Fruit fly (Drosophila melanogaster) whole organism, embryonic: Measurements from ENCODE around the gene TwdlC.

Experiments
- CG10267 ChIP-seq: fragments of 200-800 bp; sonication (Bioruptor generic); optimal IDR thresholded peaks from 2 replicates; lab custom pipeline; 2018; ENCODE audit warnings: missing biosample characterization, mild to moderate bottlenecking, missing genetic modification characterization, moderate library complexity
- CG11504 ChIP-seq: fragments of 200-800 bp; sonication (Bioruptor generic); optimal IDR thresholded peaks from 3 replicates; lab custom pipeline; 2019; ENCODE audit warnings: missing biosample characterization, mild to moderate bottlenecking, missing genetic modification characterization, moderate library complexity
- CG12744 ChIP-seq: fragments of 200-800 bp; sonication (Bioruptor generic); optimal IDR thresholded peaks from 2 replicates; lab custom pipeline; 2016; ENCODE audit warnings: missing biosample characterization, missing genetic modification characterization
- CG14050 ChIP-seq: fragments of 200-800 bp; sonication (Bioruptor generic); IDR thresholded peaks from 3 replicates; pipeline ENCODE4 v1.3.6; 2022; ENCODE audit warnings: missing biosample characterization, missing genetic modification characterization
- CG15269 ChIP-seq: fragments of 200-800 bp; sonication (Bioruptor generic); optimal IDR thresholded peaks from 2 replicates; lab custom pipeline; 2018; ENCODE audit warnings: missing biosample characterization, mild to moderate bottlenecking, missing genetic modification characterization, moderate library complexity
- CG1603 ChIP-seq: fragments of 200-800 bp; sonication (Bioruptor generic); optimal IDR thresholded peaks from 2 replicates; lab custom pipeline; 2019; ENCODE audit warnings: missing biosample characterization, mild to moderate bottlenecking, missing genetic modification characterization, moderate library complexity
- CG16815 ChIP-seq: fragments of 200-800 bp; sonication (Bioruptor generic); optimal IDR thresholded peaks from 3 replicates; lab custom pipeline; 2017; ENCODE audit warnings: missing biosample characterization, mild to moderate bottlenecking, missing genetic modification characterization
- CG17328 ChIP-seq: fragments of 200-800 bp; sonication (Bioruptor generic); IDR thresholded peaks from 2 replicates; pipeline ENCODE4 v1.3.6; 2022; ENCODE audit warnings: missing biosample characterization, missing genetic modification characterization
- CG17568 ChIP-seq: fragments of 200-800 bp; sonication (Bioruptor generic); optimal IDR thresholded peaks from 2 replicates; lab custom pipeline; 2018; ENCODE audit warnings: missing biosample characterization, mild to moderate bottlenecking, missing genetic modification characterization, moderate library complexity
- CG2120 ChIP-seq: fragments of 200-800 bp; sonication (Bioruptor generic); optimal IDR thresholded peaks from 3 replicates; lab custom pipeline; 2016; ENCODE audit warnings: missing biosample characterization, missing genetic modification characterization
- CG2889 ChIP-seq: fragments of 200-800 bp; sonication (Bioruptor generic); IDR thresholded peaks from 3 replicates; pipeline ENCODE4 v1.3.6; 2022; ENCODE audit warnings: missing biosample characterization, missing genetic modification characterization
- CG32767 ChIP-seq: fragments of 200-800 bp; sonication (Bioruptor generic); IDR thresholded peaks from 2 replicates; pipeline ENCODE4 v1.3.6; 2022; ENCODE audit warnings: missing biosample characterization, missing genetic modification characterization
- CG4328 ChIP-seq: fragments of 200-800 bp; sonication (Bioruptor generic); optimal IDR thresholded peaks from 3 replicates; lab custom pipeline; 2017; ENCODE audit warnings: missing biosample characterization, missing genetic modification reagents, missing genetic modification characterization
- CG4424 ChIP-seq: fragments of 200-800 bp; sonication (Bioruptor generic); optimal IDR thresholded peaks from 3 replicates; lab custom pipeline; 2016; ENCODE audit warnings: missing biosample characterization, missing genetic modification characterization
- CG6813 ChIP-seq: fragments of 200-800 bp; sonication (Bioruptor generic); optimal IDR thresholded peaks from 2 replicates; lab custom pipeline; 2017; ENCODE audit warnings: missing biosample characterization, missing genetic modification characterization, mild to moderate bottlenecking, moderate library complexity, missing genetic modification reagents
- CG7271 ChIP-seq: fragments of 200-800 bp; sonication (Bioruptor generic); optimal IDR thresholded peaks from 2 replicates; lab custom pipeline; 2018; ENCODE audit warnings: missing biosample characterization, mild to moderate bottlenecking, missing genetic modification characterization, moderate library complexity
- CG7556 ChIP-seq: fragments of 200-800 bp; sonication (Bioruptor generic); optimal IDR thresholded peaks from 2 replicates; lab custom pipeline; 2017; ENCODE audit warnings: missing biosample characterization, mild to moderate bottlenecking, missing genetic modification characterization
- CG7963 ChIP-seq: fragments of 200-800 bp; sonication (Bioruptor generic); IDR thresholded peaks from 3 replicates; pipeline ENCODE4 v1.3.6; 2022; ENCODE audit warnings: missing biosample characterization, missing genetic modification characterization; ENCODE audit not compliant: partially characterized antibody
- CkIIα-i1 ChIP-seq: fragments of 200-800 bp; sonication (Bioruptor generic); IDR thresholded peaks from 2 replicates; pipeline ENCODE4 v1.3.6; 2022; ENCODE audit warnings: missing biosample characterization, missing genetic modification characterization
- CrebB ChIP-seq: fragments of 200-800 bp; sonication (Bioruptor generic); optimal IDR thresholded peaks from 3 replicates; lab custom pipeline; 2018; ENCODE audit warnings: missing biosample characterization, mild to moderate bottlenecking, missing genetic modification characterization
- Drgx ChIP-seq: fragments of 200-800 bp; sonication (Bioruptor generic); IDR thresholded peaks from 2 replicates; pipeline ENCODE4 v1.3.6; 2022; ENCODE audit warnings: missing biosample characterization, missing genetic modification characterization
- H2.0 ChIP-seq: fragments of 200-800 bp; sonication (Bioruptor generic); IDR thresholded peaks from 2 replicates; pipeline ENCODE4 v1.3.6; 2022; ENCODE audit warnings: missing biosample characterization, missing genetic modification characterization
- HmgZ ChIP-seq: fragments of 200-800 bp; sonication (Bioruptor generic); optimal IDR thresholded peaks from 2 replicates; lab custom pipeline; 2018; ENCODE audit warnings: missing biosample characterization, mild to moderate bottlenecking, missing genetic modification characterization
- MESR4 ChIP-seq: fragments of 200-800 bp; sonication (Bioruptor generic); optimal IDR thresholded peaks from 2 replicates; lab custom pipeline; 2018; ENCODE audit warnings: missing biosample characterization, mild to moderate bottlenecking, missing genetic modification characterization, moderate library complexity
- Meics ChIP-seq: fragments of 200-800 bp; sonication (Bioruptor generic); optimal IDR thresholded peaks from 2 replicates; lab custom pipeline; 2017; ENCODE audit warnings: missing biosample characterization, mild to moderate bottlenecking, missing genetic modification characterization
- PHDP ChIP-seq: fragments of 200-800 bp; sonication (Bioruptor generic); optimal IDR thresholded peaks from 3 replicates; lab custom pipeline; 2018; ENCODE audit warnings: missing biosample characterization, mild to moderate bottlenecking, missing genetic modification characterization, moderate library complexity
- Pdp1 ChIP-seq, 2 experiments: fragments of 200-800 bp; sonication (Bioruptor generic); optimal IDR thresholded peaks; 3 replicates each; lab custom pipeline; 2016; ENCODE audit warnings: missing biosample characterization in 2 of 2, missing genetic modification characterization in 2 of 2, mild to moderate bottlenecking in 1 of 2, moderate library complexity in 1 of 2
- Ptx1 ChIP-seq: fragments of 200-800 bp; sonication (Bioruptor generic); IDR thresholded peaks from 2 replicates; pipeline ENCODE4 v1.3.6; 2022; ENCODE audit warnings: missing biosample characterization, missing genetic modification characterization
- Ravus ChIP-seq: fragments of 200-800 bp; sonication (Bioruptor generic); IDR thresholded peaks from 2 replicates; pipeline ENCODE4 v1.3.6; 2022; ENCODE audit warnings: missing biosample characterization, missing genetic modification characterization
- Rfx ChIP-seq: fragments of 200-800 bp; sonication (Bioruptor generic); IDR thresholded peaks from 2 replicates; pipeline ENCODE4 v1.3.6; 2022; ENCODE audit warnings: missing biosample characterization, missing genetic modification characterization
- Rx ChIP-seq: fragments of 200-800 bp; sonication (Bioruptor generic); IDR thresholded peaks from 2 replicates; pipeline ENCODE4 v1.3.6; 2022; ENCODE audit warnings: missing biosample characterization, missing genetic modification characterization
- Usf ChIP-seq: fragments of 200-800 bp; sonication (Bioruptor generic); optimal IDR thresholded peaks from 2 replicates; lab custom pipeline; 2017; ENCODE audit warnings: missing genotype, missing biosample characterization, missing genetic modification characterization
- al ChIP-seq: fragments of 200-800 bp; sonication (Bioruptor generic); IDR thresholded peaks from 2 replicates; pipeline ENCODE4 v1.3.6; 2022; ENCODE audit warnings: missing biosample characterization, missing genetic modification characterization
- ara ChIP-seq: fragments of 200-800 bp; sonication (Bioruptor generic); IDR thresholded peaks from 2 replicates; pipeline ENCODE4 v1.3.6; 2022; ENCODE audit warnings: missing biosample characterization, missing genetic modification characterization
- br ChIP-seq: fragments of >200 bp; optimal IDR thresholded peaks from 2 replicates; lab custom pipeline; 2017
- eyg ChIP-seq: fragments of 200-800 bp; sonication (Bioruptor generic); optimal IDR thresholded peaks from 3 replicates; lab custom pipeline; 2016; ENCODE audit warnings: missing biosample characterization, missing genetic modification characterization
- ham ChIP-seq: fragments of 200-800 bp; sonication (Bioruptor generic); IDR thresholded peaks from 2 replicates; pipeline ENCODE4 v1.3.6; 2022; ENCODE audit warnings: missing biosample characterization, missing genetic modification characterization
- kah ChIP-seq: fragments of 200-800 bp; sonication (Bioruptor generic); optimal IDR thresholded peaks from 2 replicates; lab custom pipeline; 2018; ENCODE audit warnings: missing biosample characterization, mild to moderate bottlenecking, missing genetic modification characterization
- lilli ChIP-seq: fragments of 200-800 bp; sonication (Bioruptor generic); optimal IDR thresholded peaks from 3 replicates; lab custom pipeline; 2016; ENCODE audit warnings: missing biosample characterization, missing genetic modification characterization
- lmd ChIP-seq: fragments of 200-800 bp; sonication (Bioruptor generic); IDR thresholded peaks from 2 replicates; pipeline ENCODE4 v1.3.6; 2022; ENCODE audit warnings: missing biosample characterization, missing genetic modification characterization
- mam ChIP-seq: fragments of 200-800 bp; sonication (Bioruptor generic); optimal IDR thresholded peaks from 3 replicates; lab custom pipeline; 2016; ENCODE audit warnings: missing biosample characterization, missing genetic modification characterization
- org-1 ChIP-seq: fragments of 200-800 bp; sonication (Bioruptor generic); optimal IDR thresholded peaks from 2 replicates; lab custom pipeline; 2017; ENCODE audit warnings: missing biosample characterization, missing genetic modification characterization
- otp ChIP-seq: fragments of 200-800 bp; sonication (Bioruptor generic); IDR thresholded peaks from 3 replicates; pipeline ENCODE4, ENCODE4 v1.3.6; 2022; ENCODE audit warnings: missing biosample characterization, missing genetic modification characterization
- pan ChIP-seq, 4 experiments: fragments of >200 bp in 3 of 4; fragments of 200-800 bp in 1 of 4; sonication (Bioruptor generic) in 1 of 4; optimal IDR thresholded peaks in 3 of 4; IDR thresholded peaks in 1 of 4; 2 replicates each; pipeline versions ENCODE4 v1.3.6 to Lab custom; 2017 to 2022; ENCODE audit warnings: missing biosample characterization in 2 of 4, missing genetic modification characterization in 2 of 4, mixed read lengths in 1 of 4
- pita ChIP-seq: fragments of 200-800 bp; sonication (Bioruptor generic); optimal IDR thresholded peaks from 2 replicates; lab custom pipeline; 2017; ENCODE audit warnings: missing biosample characterization, mild to moderate bottlenecking, missing genetic modification characterization
- run ChIP-seq: fragments of 200-800 bp; sonication (Bioruptor generic); optimal IDR thresholded peaks from 3 replicates; lab custom pipeline; 2018; ENCODE audit warnings: missing biosample characterization, mild to moderate bottlenecking, missing genetic modification characterization
- sima ChIP-seq: fragments of 200-800 bp; sonication (Bioruptor generic); optimal IDR thresholded peaks from 2 replicates; lab custom pipeline; 2016; ENCODE audit warnings: missing biosample characterization, missing genetic modification characterization
- slbo ChIP-seq: fragments of 200-800 bp; sonication (Bioruptor generic); IDR thresholded peaks from 2 replicates; pipeline ENCODE4 v1.3.6; 2022; ENCODE audit warnings: missing biosample characterization, missing genetic modification characterization
- tgo ChIP-seq: fragments of 200-800 bp; sonication (Bioruptor generic); IDR thresholded peaks from 3 replicates; pipeline ENCODE4 v1.3.6; 2022; ENCODE audit warnings: missing biosample characterization, missing genetic modification characterization
- wor ChIP-seq: fragments of 200-800 bp; sonication (Bioruptor generic); IDR thresholded peaks from 2 replicates; pipeline ENCODE4 v1.3.6; 2022; ENCODE audit warnings: missing biosample characterization, missing genetic modification characterization

TwdlC gene

dm6 chr3R:26988412-26988981 is 6.1 kb upstream of the TwdlC start, which contains the start of gene CG31075 (continued):
- TF ChIP-seq CG6813 = peak; percentile 52
- TF ChIP-seq ara (GFP tag; lab: Robert Waterston, UW) = no peak
- TF ChIP-seq CG4424 (GFP tag; lab: Kevin White, UChicago) = peak; percentile 28
- peak; percentile 59 for TF ChIP-seq tgo
- TF ChIP-seq CG1603 (tag; lab: Kevin White, UChicago) = peak; percentile 9
- no peak for TF ChIP-seq pan (optimal IDR thresholded peaks at IDR 0.05; lab: Kevin White, UChicago)
- peak in 1 of 2 experiments; percentile 62 for TF ChIP-seq pan (GFP tag; optimal IDR thresholded peaks at IDR 0.05 in 1 of 2, IDR thresholded peaks at IDR 0.05 in 1 of 2)
- peak; percentile 90 for TF ChIP-seq Drgx (GFP tag; lab: Robert Waterston, UW)
- TF ChIP-seq kah = no peak
- TF ChIP-seq CG4328 (GFP tag; lab: Kevin White, UChicago) = no peak
- TF ChIP-seq Rfx = peak; percentile 83
- TF ChIP-seq HmgZ (tag; lab: Kevin White, UChicago) = peak; percentile 22
- TF ChIP-seq CG14050 = peak; percentile 55; the same call in 2 of the 3 replicates
- TF ChIP-seq eyg = no peak
- TF ChIP-seq pita (GFP tag; lab: Kevin White, UChicago) = peak; percentile 33
- 0 out of 2 replicates have a peak, but pooled peaks have one; percentile 29 for TF ChIP-seq wor
- TF ChIP-seq Meics = peak; percentile 61
- TF ChIP-seq CG15269 (tag; lab: Kevin White, UChicago) = peak; percentile 42
- peak in 1 of 2 experiments; percentile 2 for TF ChIP-seq Pdp1 (GFP tag; optimal IDR thresholded peaks at IDR 0.05; lab: Kevin White, UChicago)
- TF ChIP-seq slbo (GFP tag; lab: Robert Waterston, UW) = peak; percentile 83
- peak; percentile 4 for TF ChIP-seq CG16815 (GFP tag; lab: Kevin White, UChicago)
- no peak for TF ChIP-seq sima (GFP tag; lab: Kevin White, UChicago)
- peak; percentile 58 for TF ChIP-seq CG17328
- TF ChIP-seq CG7271 (tag; lab: Kevin White, UChicago) = no peak
- TF ChIP-seq otp = peak; percentile 24; the same call in 1 of the 3 replicates
- peak; percentile 49; the same call in 1 of the 2 replicates for TF ChIP-seq Ptx1
- TF ChIP-seq CG12744 (GFP tag; lab: Kevin White, UChicago) = no peak
- TF ChIP-seq CrebB (tag; lab: Kevin White, UChicago) = no peak
- 0 out of 2 replicates have a peak, but pooled peaks have one; percentile 35 for TF ChIP-seq al (GFP tag; lab: Robert Waterston, UW)
- peak; percentile 26; the same call in 1 of the 2 replicates for TF ChIP-seq lmd (GFP tag; lab: Robert Waterston, UW)
- TF ChIP-seq CG2120 = peak; percentile 65
- peak; percentile 59; the same call in 1 of the 2 replicates for TF ChIP-seq H2.0 (GFP tag; lab: Robert Waterston, UW)
- TF ChIP-seq Usf = peak; percentile 3
- TF ChIP-seq org-1 (GFP tag; lab: Kevin White, UChicago) = peak; percentile 20
- peak; percentile 40 for TF ChIP-seq PHDP (tag; lab: Kevin White, UChicago)
- peak; percentile 20 for TF ChIP-seq Ravus (GFP tag; lab: Robert Waterston, UW)
- 0 out of 2 replicates have a peak, but pooled peaks have one; percentile 4 for TF ChIP-seq CkIIα-i1 (GFP tag; lab: Robert Waterston, UW)
- peak; percentile 16 for TF ChIP-seq CG10267
- TF ChIP-seq CG7963 (GFP tag; lab: Robert Waterston, UW) = no peak
- no peak for TF ChIP-seq br (lab: Kevin White, UChicago)
- TF ChIP-seq mam = peak; percentile 32
- TF ChIP-seq MESR4 (GFP tag; lab: Kevin White, UChicago) = no peak
- no peak for TF ChIP-seq ham
- peak; percentile 57 for TF ChIP-seq CG7556 (GFP tag; lab: Kevin White, UChicago)
- TF ChIP-seq lilli (GFP tag; lab: Kevin White, UChicago) = peak; percentile 50
- TF ChIP-seq CG11504 (tag; lab: Kevin White, UChicago) = peak; percentile 70
- TF ChIP-seq run (tag; lab: Kevin White, UChicago) = peak; percentile 0
- no peak for TF ChIP-seq CG17568 (GFP tag; lab: Kevin White, UChicago)
- TF ChIP-seq CG32767 (GFP tag; lab: Robert Waterston, UW) = peak; percentile 49; the same call in 1 of the 2 replicates
- TF ChIP-seq Rx (GFP tag; lab: Robert Waterston, UW) = no peak
- TF ChIP-seq CG2889 (GFP tag; lab: Robert Waterston, UW) = 0 out of 3 replicates have a peak, but pooled peaks have one; percentile 4
